Worm (Caenorhabditis elegans) whole organism, L3 larva: Measurements from ENCODE around the gene lin-56.

ENCODE experiments used
- R02D3.7 ChIP-seq: fragments of 150-350 bp; optimal IDR thresholded peaks from 2 replicates; lab custom pipeline; 2014; ENCODE audit warnings: missing biosample characterization, missing genetic modification characterization
- aly-2 ChIP-seq: fragments of 150-350 bp; optimal IDR thresholded peaks from 2 replicates; lab custom pipeline; 2014; ENCODE audit warnings: missing biosample characterization, missing genetic modification characterization
- ama-1 ChIP-seq: fragments of 150-350 bp; optimal IDR thresholded peaks from 2 replicates; lab custom pipeline; 2018
- ceh-16 ChIP-seq: sonication (generic microtip); optimal IDR thresholded peaks from 2 replicates; lab custom pipeline; 2017; ENCODE audit warnings: missing biosample characterization, missing genetic modification characterization
- ceh-82 ChIP-seq: fragments of 150-350 bp; optimal IDR thresholded peaks from 2 replicates; lab custom pipeline; 2014; ENCODE audit warnings: missing biosample characterization, missing genetic modification characterization
- ceh-9 ChIP-seq: sonication (generic microtip); optimal IDR thresholded peaks from 2 replicates; lab custom pipeline; 2018; ENCODE audit warnings: missing biosample characterization, missing genetic modification characterization
- daf-12 ChIP-seq: fragments of 150-350 bp; optimal IDR thresholded peaks from 2 replicates; lab custom pipeline; 2014; ENCODE audit warnings: missing biosample characterization, missing genetic modification reagents, missing genetic modification characterization
- egl-27 ChIP-seq: sonication (generic microtip); optimal IDR thresholded peaks from 4 replicates; lab custom pipeline; 2017; ENCODE audit warnings: missing biosample characterization, missing genetic modification reagents, missing genetic modification characterization
- egl-5 ChIP-seq: fragments of 150-350 bp; optimal IDR thresholded peaks from 2 replicates; lab custom pipeline; 2017; ENCODE audit warnings: missing biosample characterization, missing genetic modification reagents, missing genetic modification characterization, inconsistent platforms
- elt-1 ChIP-seq: fragments of 150-350 bp; optimal IDR thresholded peaks from 2 replicates; lab custom pipeline; 2014; ENCODE audit warnings: missing biosample characterization, missing genetic modification characterization
- elt-2 ChIP-seq: sonication (generic microtip); optimal IDR thresholded peaks from 2 replicates; lab custom pipeline; 2016; ENCODE audit warnings: missing genetic modification reagents, mild to moderate bottlenecking, missing genetic modification characterization, missing compliant biosample characterization
- elt-3 ChIP-seq, 3 experiments: fragments of 150-350 bp in 1 of 3; sonication (generic microtip) in 2 of 3; optimal IDR thresholded peaks; 2 replicates in 2 of 3; 4 replicates in 1 of 3; lab custom pipeline; 2014 to 2017; ENCODE audit warnings: missing biosample characterization in 3 of 3, missing genetic modification characterization in 3 of 3
- eor-1 ChIP-seq, 2 experiments: fragments of 150-350 bp; optimal IDR thresholded peaks; 2 replicates each; lab custom pipeline; 2014 to 2018; ENCODE audit warnings: missing biosample characterization in 2 of 2, missing genetic modification characterization in 2 of 2
- fkh-10 ChIP-seq: sonication (generic microtip); optimal IDR thresholded peaks from 2 replicates; lab custom pipeline; 2017; ENCODE audit warnings: missing biosample characterization, missing genetic modification reagents, missing genetic modification characterization
- fos-1 ChIP-seq: fragments of 150-350 bp; optimal IDR thresholded peaks from 2 replicates; lab custom pipeline; 2014; ENCODE audit warnings: missing biosample characterization, missing genetic modification characterization
- hmg-11 ChIP-seq: sonication (generic microtip); optimal IDR thresholded peaks from 2 replicates; lab custom pipeline; 2016; ENCODE audit warnings: missing genetic modification characterization, missing compliant biosample characterization
- jun-1 ChIP-seq: fragments of 150-350 bp; optimal IDR thresholded peaks from 2 replicates; lab custom pipeline; 2014; ENCODE audit warnings: missing biosample characterization, missing genetic modification reagents, missing genetic modification characterization
- lin-15B ChIP-seq: fragments of 150-350 bp; optimal IDR thresholded peaks from 2 replicates; lab custom pipeline; 2014; ENCODE audit warnings: missing biosample characterization, missing genetic modification characterization
- lin-39 ChIP-seq: fragments of 150-350 bp; optimal IDR thresholded peaks from 2 replicates; lab custom pipeline; 2018; ENCODE audit warnings: missing biosample characterization, missing genetic modification reagents, missing genetic modification characterization
- mdl-1 ChIP-seq: fragments of 150-350 bp; optimal IDR thresholded peaks from 2 replicates; lab custom pipeline; 2014; ENCODE audit warnings: missing biosample characterization, missing genetic modification characterization
- nfya-1 ChIP-seq: sonication (generic microtip); optimal IDR thresholded peaks from 2 replicates; lab custom pipeline; 2017; ENCODE audit warnings: missing genetic modification characterization, mild to moderate bottlenecking, missing compliant biosample characterization, antibody characterized with exemption, moderate library complexity; ENCODE audit not compliant: insufficient read depth
- nhr-12 ChIP-seq: fragments of 150-350 bp; optimal IDR thresholded peaks from 2 replicates; lab custom pipeline; 2014; ENCODE audit warnings: missing biosample characterization, missing genetic modification characterization
- nhr-23 ChIP-seq: fragments of 150-350 bp; optimal IDR thresholded peaks from 2 replicates; lab custom pipeline; 2014; ENCODE audit warnings: missing biosample characterization, missing genetic modification reagents, missing genetic modification characterization
- nhr-237 ChIP-seq: fragments of 150-350 bp; optimal IDR thresholded peaks from 2 replicates; lab custom pipeline; 2014; ENCODE audit warnings: missing biosample characterization, missing genetic modification characterization
- nhr-25 ChIP-seq: sonication (generic microtip); optimal IDR thresholded peaks from 2 replicates; lab custom pipeline; 2017; ENCODE audit warnings: missing biosample characterization, missing genetic modification characterization
- nhr-28 ChIP-seq: fragments of 150-350 bp; optimal IDR thresholded peaks from 2 replicates; lab custom pipeline; 2014; ENCODE audit warnings: missing biosample characterization, missing genetic modification characterization
- nhr-43 ChIP-seq: sonication (generic microtip); optimal IDR thresholded peaks from 2 replicates; lab custom pipeline; 2016; ENCODE audit warnings: mild to moderate bottlenecking, missing genetic modification characterization, missing compliant biosample characterization; ENCODE audit not compliant: poor library complexity, severe bottlenecking
- nhr-67 ChIP-seq: fragments of 150-350 bp; optimal IDR thresholded peaks from 2 replicates; lab custom pipeline; 2014; ENCODE audit warnings: missing biosample characterization, missing genetic modification characterization
- nhr-76 ChIP-seq: fragments of 150-350 bp; sonication (generic microtip); optimal IDR thresholded peaks from 5 replicates; lab custom pipeline; 2014; ENCODE audit warnings: missing biosample characterization, missing genetic modification characterization
- nhr-77 ChIP-seq: fragments of 150-350 bp; optimal IDR thresholded peaks from 2 replicates; lab custom pipeline; 2014; ENCODE audit warnings: missing biosample characterization, missing genetic modification characterization
- pqm-1 ChIP-seq: fragments of 150-350 bp; optimal IDR thresholded peaks from 2 replicates; lab custom pipeline; 2017; ENCODE audit warnings: missing biosample characterization, missing genetic modification characterization, inconsistent platforms
- snpc-4 ChIP-seq: fragments of 150-350 bp; optimal IDR thresholded peaks from 2 replicates; lab custom pipeline; 2014; ENCODE audit warnings: missing biosample characterization, missing genetic modification characterization
- tbx-2 ChIP-seq: sonication (generic microtip); optimal IDR thresholded peaks from 2 replicates; lab custom pipeline; 2016; ENCODE audit warnings: mild to moderate bottlenecking, missing genetic modification characterization, missing compliant biosample characterization
- unc-39 ChIP-seq: sonication (generic microtip); optimal IDR thresholded peaks from 4 replicates; lab custom pipeline; 2017; ENCODE audit warnings: missing biosample characterization, missing genetic modification characterization
- unc-62 ChIP-seq: fragments of 150-350 bp; sonication (generic microtip); optimal IDR thresholded peaks from 4 replicates; lab custom pipeline; 2014; ENCODE audit warnings: missing biosample characterization, missing genetic modification reagents, missing genetic modification characterization
- zag-1 ChIP-seq: fragments of 150-350 bp; optimal IDR thresholded peaks from 2 replicates; lab custom pipeline; 2014; ENCODE audit warnings: missing biosample characterization, missing genetic modification characterization

The lin-56 gene

DNA sequence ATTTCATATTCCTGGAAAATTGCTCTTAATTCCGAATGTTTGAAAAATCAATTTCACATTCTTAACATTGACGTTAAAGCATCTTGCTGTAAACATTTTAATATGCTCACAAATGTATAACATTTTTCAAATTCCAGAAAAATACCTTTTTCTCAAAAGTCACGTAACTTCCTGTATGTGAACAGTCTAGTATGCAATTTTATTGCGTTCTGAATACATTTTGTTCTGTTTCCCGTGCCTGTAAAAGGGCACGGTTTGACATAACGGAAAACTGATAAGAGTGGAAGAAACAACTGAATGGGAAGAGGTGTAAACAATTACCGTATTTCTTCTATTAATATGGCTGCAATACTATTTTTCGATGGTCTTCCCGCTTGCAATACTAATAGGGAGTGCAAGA lies 33.1 kb downstream of the lin-56 start:
- TF ChIP-seq nhr-237 (tag; lab: Kevin White, UChicago) (no peak), pqm-1 (tag; lab: Kevin White, UChicago) (peak; percentile 48), elt-2 (tag; lab: Kevin White, UChicago) (peak; percentile 67), ceh-9 (no peak), snpc-4 (no peak)
- TF ChIP-seq, all 47 proteins: peak for 2

DNA sequence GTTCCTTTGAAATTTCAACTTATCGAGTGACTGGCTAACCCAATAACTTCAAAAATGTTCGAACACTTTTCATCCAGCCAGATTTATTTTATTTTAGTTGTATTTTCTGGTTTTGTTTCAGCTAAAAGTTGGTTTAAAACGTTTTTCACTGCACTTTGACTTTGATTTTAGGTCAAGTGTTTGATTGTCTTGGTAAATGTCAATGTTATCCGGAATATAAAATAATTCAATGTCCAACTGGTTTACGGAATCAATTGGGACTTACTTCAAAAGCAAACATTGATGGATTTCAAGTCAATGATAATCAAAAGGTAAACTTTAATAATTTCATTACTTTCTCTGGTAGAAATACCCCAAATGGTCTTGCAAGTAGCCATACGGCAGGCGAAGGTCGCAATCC lies 34.1 kb downstream of the lin-56 start:
- TF ChIP-seq unc-39 (tag; lab: Kevin White, UChicago): no peak
- no peak for TF ChIP-seq jun-1 (tag; lab: Kevin White, UChicago)
- TF ChIP-seq nhr-28 (tag; lab: Kevin White, UChicago): no peak
- no peak for TF ChIP-seq hmg-11 (tag; lab: Kevin White, UChicago)
- no peak for TF ChIP-seq egl-5 (tag; lab: Kevin White, UChicago)
- no peak for TF ChIP-seq nhr-25
- no peak for TF ChIP-seq fkh-10 (GFP tag; lab: Kevin White, UChicago)
- no peak for TF ChIP-seq fos-1 (tag; lab: Kevin White, UChicago)
- no peak for TF ChIP-seq nfya-1 (tag; lab: Kevin White, UChicago)
- no peak for TF ChIP-seq nhr-12 (tag; lab: Kevin White, UChicago)

DNA sequence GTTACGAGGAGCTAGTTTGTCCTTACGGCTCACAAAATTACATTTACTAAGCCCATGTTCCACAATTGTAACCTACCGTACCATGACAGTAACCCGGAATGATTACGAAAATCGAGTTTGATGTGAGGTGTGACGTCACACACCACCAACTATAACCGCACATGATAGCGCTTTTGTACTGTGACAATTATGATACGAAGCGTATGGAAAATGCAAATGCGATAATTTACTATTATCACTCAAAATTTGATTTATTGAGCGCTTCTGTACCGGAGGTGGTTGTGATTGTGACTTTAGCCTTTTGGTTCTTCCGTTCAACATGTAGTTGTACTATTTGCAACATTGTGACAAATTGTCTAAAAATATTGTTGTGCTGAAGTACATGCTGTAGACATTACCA lies 35.8 kb downstream of the lin-56 start:
- TF ChIP-seq ceh-9 (no peak), zag-1 (tag; lab: Kevin White, UChicago) (no peak), ama-1 (no peak), pqm-1 (tag; lab: Kevin White, UChicago) (peak; percentile 87), jun-1 (tag; lab: Kevin White, UChicago) (peak; percentile 70), egl-5 (tag; lab: Kevin White, UChicago) (no peak), mdl-1 (tag; lab: Kevin White, UChicago) (no peak), elt-2 (tag; lab: Kevin White, UChicago) (peak; percentile 84)

- no peak for TF ChIP-seq elt-2 (tag; lab: Kevin White, UChicago)
- TF ChIP-seq aly-2 (tag; lab: Kevin White, UChicago): no peak
- no peak for TF ChIP-seq nhr-43
- TF ChIP-seq elt-3 (tag; optimal IDR thresholded peaks at IDR 0.05; lab: Kevin White, UChicago): no peak
- no peak for TF ChIP-seq elt-1 (tag; lab: Kevin White, UChicago)
- TF ChIP-seq lin-15B (tag; lab: Kevin White, UChicago): no peak
- no peak for TF ChIP-seq ceh-16 (tag; lab: Kevin White, UChicago)
- no peak for TF ChIP-seq nhr-67 (tag; lab: Kevin White, UChicago)
- TF ChIP-seq egl-27: no peak
- no peak for TF ChIP-seq nfya-1 (tag; lab: Kevin White, UChicago)
- no peak for TF ChIP-seq nhr-237 (tag; lab: Kevin White, UChicago)
- TF ChIP-seq eor-1 (tag; optimal IDR thresholded peaks at IDR 0.05; lab: Kevin White, UChicago): no peak
- no peak for TF ChIP-seq nhr-77 (tag; lab: Kevin White, UChicago)
- TF ChIP-seq tbx-2 (tag; lab: Kevin White, UChicago): no peak
- no peak for TF ChIP-seq snpc-4
Observed at ce11 chrII:10486738-10487137, 36.9 kb downstream of the lin-56 start, which contains the start of gene ZK666.15. TSS of gene ZK666.15 (plus strand) at chrII:10487038.

DNA sequence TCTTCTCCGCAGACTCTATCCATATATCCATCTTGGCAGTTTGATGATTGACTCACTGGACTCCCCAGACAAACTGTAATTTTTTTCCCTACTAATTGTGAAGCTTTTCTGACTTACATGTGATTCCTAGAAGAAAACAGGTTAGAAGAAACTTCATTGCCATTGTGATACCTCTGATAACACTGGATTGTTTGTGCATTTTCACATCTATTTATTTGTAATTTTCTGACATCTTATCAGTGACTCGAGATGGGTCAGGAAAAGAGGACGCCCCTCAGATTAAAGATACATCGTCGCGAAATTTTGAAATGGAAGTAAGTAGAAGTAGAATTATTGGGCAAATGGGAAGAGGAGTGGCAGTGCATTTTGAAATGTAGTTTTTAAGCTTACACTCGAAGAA lies 40.5 kb downstream of the lin-56 start, which contains the start of gene clec-61:
Gene clec-61, minus strand, starts transcription at position 209 of the 400 bp plus-strand sequence.
- TF ChIP-seq elt-2 (tag; lab: Kevin White, UChicago): no peak
- no peak for TF ChIP-seq nhr-28 (tag; lab: Kevin White, UChicago)
- no peak for TF ChIP-seq lin-39 (tag; lab: Kevin White, UChicago)
- TF ChIP-seq nhr-12 (tag; lab: Kevin White, UChicago): no peak
- TF ChIP-seq pqm-1 (tag; lab: Kevin White, UChicago): no peak
- no peak for TF ChIP-seq daf-12 (tag; lab: Kevin White, UChicago)
- TF ChIP-seq nhr-25: no peak
- TF ChIP-seq tbx-2 (tag; lab: Kevin White, UChicago): no peak
- no peak for TF ChIP-seq nhr-237 (tag; lab: Kevin White, UChicago)
- no peak for TF ChIP-seq unc-62 (GFP tag; lab: Kevin White, UChicago)
- no peak for TF ChIP-seq R02D3.7
- no peak for TF ChIP-seq egl-27
- no peak for TF ChIP-seq nhr-76
- no peak for TF ChIP-seq unc-39 (tag; lab: Kevin White, UChicago)
- TF ChIP-seq nhr-23 (tag; lab: Kevin White, UChicago): no peak
- TF ChIP-seq ceh-16 (tag; lab: Kevin White, UChicago): no peak
- TF ChIP-seq ceh-82 (tag; lab: Kevin White, UChicago): no peak
